Comparison of ENCODE assay signal across 2 worm cellular contexts in the genomic region with DNA sequence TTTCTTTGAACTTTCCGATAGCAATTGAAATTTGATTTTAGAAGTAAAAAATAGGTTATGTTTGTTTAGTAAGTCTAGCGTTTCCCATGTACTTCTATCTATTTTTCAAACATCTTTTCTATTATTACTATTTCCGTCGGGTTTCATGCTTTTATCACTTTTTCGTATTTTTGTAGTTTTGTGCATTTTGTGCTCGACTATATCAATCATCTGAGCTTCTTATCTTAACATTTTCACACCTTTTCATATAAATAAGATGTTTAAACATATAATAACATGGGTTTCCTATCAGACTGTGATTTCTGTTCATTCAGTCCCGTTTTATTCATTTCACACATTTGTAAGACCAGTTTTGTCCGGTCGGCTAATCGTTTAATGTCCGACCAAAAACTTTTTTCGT.
TF ChIP-seq lines count a peak whose summit lies in the region.

No protein-coding gene starts in this region.

TF ChIP-seq in whole organism, L1 larva, 84 proteins besides CTCF, POLR2A, EP300 and RAD21 (continued from another document):
- TF ChIP-seq elt-2 (tag; optimal IDR thresholded peaks at IDR 0.05; lab: Kevin White, UChicago), result peak; percentile 92
- no peak for TF ChIP-seq vab-15 (tag; optimal IDR thresholded peaks at IDR 0.05; lab: Kevin White, UChicago)
- no peak for TF ChIP-seq lir-3 (tag; optimal IDR thresholded peaks at IDR 0.05; lab: Kevin White, UChicago; ENCODE audit: poor library complexity)
- no peak for TF ChIP-seq mdl-1 (tag; optimal IDR thresholded peaks at IDR 0.05; lab: Kevin White, UChicago)
- TF ChIP-seq nhr-90 (tag; optimal IDR thresholded peaks at IDR 0.05; lab: Kevin White, UChicago; ENCODE audit: poor library complexity), result peak; percentile 35
- TF ChIP-seq egl-13 (tag; optimal IDR thresholded peaks at IDR 0.05; lab: Kevin White, UChicago), result no peak
- no peak for TF ChIP-seq lin-39 (tag; optimal IDR thresholded peaks at IDR 0.05; lab: Kevin White, UChicago)
- TF ChIP-seq Y116A8C.19 (tag; optimal IDR thresholded peaks at IDR 0.05; lab: Kevin White, UChicago; ENCODE audit: borderline replicate concordance), result no peak
- TF ChIP-seq fkh-4 (tag; optimal IDR thresholded peaks at IDR 0.05; lab: Kevin White, UChicago; ENCODE audit: borderline replicate concordance), result no peak
- TF ChIP-seq sptf-1 (tag; optimal IDR thresholded peaks at IDR 0.05; lab: Kevin White, UChicago), result no peak
- TF ChIP-seq fkh-10 (GFP tag; optimal IDR thresholded peaks at IDR 0.05; lab: Kevin White, UChicago), result no peak
- TF ChIP-seq dpl-1 (GFP tag; optimal IDR thresholded peaks at IDR 0.05; lab: Kevin White, UChicago), result no peak
- TF ChIP-seq fkh-8 (tag; optimal IDR thresholded peaks at IDR 0.05; lab: Kevin White, UChicago), result no peak
- TF ChIP-seq C16A3.4 (tag; optimal IDR thresholded peaks at IDR 0.05; lab: Kevin White, UChicago), result no peak
- no peak for TF ChIP-seq nhr-84 (tag; optimal IDR thresholded peaks at IDR 0.05; lab: Kevin White, UChicago)
- TF ChIP-seq snpc-4 (tag; optimal IDR thresholded peaks at IDR 0.05; lab: Kevin White, UChicago), result no peak
- TF ChIP-seq unc-86 (tag; optimal IDR thresholded peaks at IDR 0.05; lab: Kevin White, UChicago), result no peak
- TF ChIP-seq jun-1 (tag; optimal IDR thresholded peaks at IDR 0.05; lab: Kevin White, UChicago), result peak; percentile 20
- TF ChIP-seq dsc-1 (tag; optimal IDR thresholded peaks at IDR 0.05; lab: Kevin White, UChicago), result no peak
- TF ChIP-seq lin-35 (GFP tag; optimal IDR thresholded peaks at IDR 0.05; lab: Kevin White, UChicago), result peak in 1 of 2 experiments; percentile 13
- no peak for TF ChIP-seq mep-1 (tag; optimal IDR thresholded peaks at IDR 0.05; lab: Kevin White, UChicago)

TF ChIP-seq in whole organism, L4 larva, 104 proteins besides CTCF, POLR2A, EP300 and RAD21 (continued from another document):
- TF ChIP-seq fos-1 (tag; optimal IDR thresholded peaks at IDR 0.05; lab: Kevin White, UChicago), result no peak
- TF ChIP-seq ZK337.2 (GFP tag; IDR thresholded peaks at IDR 0.05; lab: Robert Waterston, UW), result no peak
- no peak for TF ChIP-seq hif-1 (tag; optimal IDR thresholded peaks at IDR 0.05; lab: Kevin White, UChicago)
- TF ChIP-seq dve-1 (tag; optimal IDR thresholded peaks at IDR 0.05; lab: Kevin White, UChicago; ENCODE audit: insufficient read depth), result peak; percentile 76
- no peak for TF ChIP-seq saeg-2 (GFP tag; IDR thresholded peaks at IDR 0.05; lab: Robert Waterston, UW)
